Fruit fly (Drosophila melanogaster) whole organism: ENCODE data around the gene Obp18a.

Experiments used
- EcR ChIP-seq, 2 experiments: fragments of >200 bp; optimal IDR thresholded peaks; 2 replicates each; lab custom pipeline; 2017; ENCODE audit warnings: missing biosample characterization in 2 of 2, missing genetic modification characterization in 2 of 2, missing genetic modification reagents in 2 of 2
- pan ChIP-seq: fragments of >200 bp; optimal IDR thresholded peaks from 2 replicates; lab custom pipeline; 2017
- psq ChIP-seq: fragments of >200 bp; optimal IDR thresholded peaks from 2 replicates; lab custom pipeline; 2017
- usp ChIP-seq: fragments of >200 bp; optimal IDR thresholded peaks from 2 replicates; lab custom pipeline; 2017; ENCODE audit warnings: missing biosample characterization, missing genetic modification characterization, mixed read lengths

- TF ChIP-seq pan (lab: Kevin White, UChicago) (no peak), psq (lab: Kevin White, UChicago) (no peak), EcR (GFP tag; optimal IDR thresholded peaks at IDR 0.05; lab: Kevin White, UChicago) (no peak), usp (GFP tag; lab: Kevin White, UChicago) (no peak)
Measured at dm6 chrX:19124288-19124687, 11.4 kb downstream of the Obp18a start, which contains the start of gene CG15882.
